Worm (Caenorhabditis elegans): ENCODE measurements around the gene R09E10.13.
A peak's percentile ranks its signal among the peaks of the same experiment; 100 is the strongest.

R09E10.13 gene

ce11 chrIV:10342361-10342706 is 47.4 kb upstream of the R09E10.13 start (continued):
- TF ChIP-seq snpc-4 (GFP tag; optimal IDR thresholded peaks at IDR 0.05) (no peak), snpc-4 (tag; optimal IDR thresholded peaks at IDR 0.05) (peak in 1 of 4 experiments; percentile 40), tbp1 (GFP tag; optimal IDR thresholded peaks at IDR 0.05) (peak; percentile 34), hrde-1 (tag; optimal IDR thresholded peaks at IDR 0.05; ENCODE audit: borderline replicate concordance) (no peak), ztf-3 (GFP tag; optimal IDR thresholded peaks at IDR 0.05) (no peak), nhr-80 (tag; optimal IDR thresholded peaks at IDR 0.05) (peak; percentile 92), gei-17 (GFP tag; optimal IDR thresholded peaks at IDR 0.05) (no peak), snpc-1.3 (tag; optimal IDR thresholded peaks at IDR 0.05; ENCODE audit: insufficient read depth) (no peak), attf-3 (GFP tag; conservative IDR thresholded peaks at IDR 0.05) (no peak), hmg-1.2 (GFP tag; IDR thresholded peaks at IDR 0.05) (peak; percentile 57; the same call in 1 of the 2 replicates), ztf-18 (tag; optimal IDR thresholded peaks at IDR 0.05) (no peak), ama-1 (optimal IDR thresholded peaks at IDR 0.05) (no peak), ama-1 (GFP tag; optimal IDR thresholded peaks at IDR 0.05) (no peak), repo-1 (tag; optimal IDR thresholded peaks at IDR 0.05) (no peak), dox-1 (GFP tag; IDR thresholded peaks at IDR 0.05) (peak; percentile 44), hsf-1 (GFP tag; IDR thresholded peaks at IDR 0.05) (no peak), Y95B8A.8 (GFP tag; IDR thresholded peaks at IDR 0.05) (no peak), lag-1 (GFP tag; IDR thresholded peaks at IDR 0.05) (no peak), attf-6 (GFP tag; IDR thresholded peaks at IDR 0.05) (no peak), pha-4 (tag; optimal IDR thresholded peaks at IDR 0.05) (no peak), unc-62 (GFP tag; optimal IDR thresholded peaks at IDR 0.05) (no peak), ceh-27 (GFP tag; optimal IDR thresholded peaks at IDR 0.05) (peak; percentile 29), lin-26 (GFP tag; IDR thresholded peaks at IDR 0.05) (no peak), ets-4 (GFP tag; optimal IDR thresholded peaks at IDR 0.05) (no peak), hlh-12 (tag; optimal IDR thresholded peaks at IDR 0.05) (no peak), rcor-1 (GFP tag; IDR thresholded peaks at IDR 0.05) (no peak), ZK185.1 (tag; optimal IDR thresholded peaks at IDR 0.05; ENCODE audit: poor library complexity, severe bottlenecking) (no peak), lir-1 (GFP tag; conservative IDR thresholded peaks at IDR 0.05) (no peak), C17E4.6 (GFP tag; IDR thresholded peaks at IDR 0.05) (no peak), cebp-1 (GFP tag; IDR thresholded peaks at IDR 0.05) (no peak), cebp-1 (tag; optimal IDR thresholded peaks at IDR 0.05) (peak; percentile 68), T07F8.4 (tag; optimal IDR thresholded peaks at IDR 0.05) (no peak), F55B11.4 (tag; optimal IDR thresholded peaks at IDR 0.05; ENCODE audit: borderline replicate concordance, insufficient read depth) (no peak), pbrm-1 (GFP tag; IDR thresholded peaks at IDR 0.05) (no peak), T26A5.8 (tag; optimal IDR thresholded peaks at IDR 0.05) (no peak), ceh-79 (tag; optimal IDR thresholded peaks at IDR 0.05) (no peak), lin-40 (tag; optimal IDR thresholded peaks at IDR 0.05) (peak; percentile 25), bed-1 (GFP tag; IDR thresholded peaks at IDR 0.05) (no peak), dpl-1 (GFP tag; optimal IDR thresholded peaks at IDR 0.05) (no peak), F10E7.11 (tag; optimal IDR thresholded peaks at IDR 0.05) (no peak), somi-1 (GFP tag; optimal IDR thresholded peaks at IDR 0.05) (no peak), dpff-1 (tag; optimal IDR thresholded peaks at IDR 0.05) (no peak), Y79H2A.3 (GFP tag; conservative IDR thresholded peaks at IDR 0.05) (no peak), attf-5 (GFP tag; optimal IDR thresholded peaks at IDR 0.05) (peak; percentile 22), nhr-120 (GFP tag; IDR thresholded peaks at IDR 0.05) (no peak), ekl-4 (GFP tag; IDR thresholded peaks at IDR 0.05) (no peak), mel-28 (tag; optimal IDR thresholded peaks at IDR 0.05; ENCODE audit: borderline replicate concordance) (no peak), nfya-2 (GFP tag; IDR thresholded peaks at IDR 0.05) (no peak), mes-4 (tag; optimal IDR thresholded peaks at IDR 0.05) (no peak)
